Worm (Caenorhabditis elegans): ENCODE measurements around the gene hlh-3.

DNA sequence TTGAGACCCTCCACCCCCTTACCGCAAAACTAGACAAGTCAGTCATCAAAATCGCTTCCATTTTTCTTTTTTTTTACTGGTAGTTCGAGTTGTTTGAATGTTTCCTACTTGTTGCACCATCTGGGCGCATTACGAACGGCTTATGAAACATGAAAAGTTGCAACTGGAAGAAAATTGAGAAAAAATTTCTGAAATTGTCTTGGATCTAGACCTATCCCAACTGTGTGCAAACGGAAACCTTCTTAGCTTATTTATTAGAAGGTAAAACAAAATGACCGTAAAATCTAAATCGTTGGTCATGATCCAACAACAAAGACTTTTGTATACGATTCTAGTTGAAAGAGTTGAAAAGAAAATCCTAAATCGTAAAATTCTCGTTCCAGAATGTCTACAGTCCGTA lies 11.9 kb upstream of the hlh-3 start:
- TF ChIP-seq unc-39 (tag; optimal IDR thresholded peaks at IDR 0.05) (no peak), blmp-1 (tag; optimal IDR thresholded peaks at IDR 0.05) (no peak), lin-13 (tag; optimal IDR thresholded peaks at IDR 0.05) (no peak), sem-2 (GFP tag; optimal IDR thresholded peaks at IDR 0.05) (no peak), elt-1 (tag; optimal IDR thresholded peaks at IDR 0.05; ENCODE audit: borderline replicate concordance, insufficient read depth) (no peak)
